Fruit fly (Drosophila melanogaster) whole organism, wandering third instar larva: ENCODE results near the gene scrib.

Source experiments
- Abd-B ChIP-seq: fragments of >200 bp; optimal IDR thresholded peaks from 2 replicates; lab custom pipeline; 2017; ENCODE audit warnings: missing biosample characterization, missing genetic modification characterization
- CG32264 ChIP-seq: fragments of 200-800 bp; sonication (Bioruptor generic); optimal IDR thresholded peaks from 2 replicates; lab custom pipeline; 2016; ENCODE audit warnings: missing biosample characterization, missing genetic modification characterization
- CG9705 ChIP-seq: fragments of 200-800 bp; sonication (Bioruptor generic); optimal IDR thresholded peaks from 2 replicates; lab custom pipeline; 2018; ENCODE audit warnings: missing biosample characterization, mild to moderate bottlenecking, missing genetic modification characterization
- CrebA ChIP-seq: fragments of 200-800 bp; sonication (Bioruptor generic); optimal IDR thresholded peaks from 2 replicates; lab custom pipeline; 2016; ENCODE audit warnings: missing biosample characterization, mild to moderate bottlenecking, missing genetic modification characterization, borderline replicate concordance
- Dfd ChIP-seq: fragments of >200 bp; optimal IDR thresholded peaks from 2 replicates; lab custom pipeline; 2017; ENCODE audit warnings: missing biosample characterization, missing genetic modification characterization
- Dif ChIP-seq: fragments of 200-275, 200-300 bp; sonication (Bioruptor generic); optimal IDR thresholded peaks from 2 replicates; lab custom pipeline; 2018; ENCODE audit warnings: missing biosample characterization, missing genetic modification characterization; ENCODE audit not compliant: partially characterized antibody
- GATAd ChIP-seq: sonication (Bioruptor generic); optimal IDR thresholded peaks from 2 replicates; lab custom pipeline; 2016; ENCODE audit warnings: missing biosample characterization, missing genetic modification characterization
- HLH106 ChIP-seq: fragments of 200-800 bp; optimal IDR thresholded peaks from 3 replicates; lab custom pipeline; 2019; ENCODE audit warnings: missing biosample characterization, mild to moderate bottlenecking, missing genetic modification characterization, moderate library complexity
- Hnf4 ChIP-seq: fragments of 200-800 bp; sonication (Bioruptor generic); optimal IDR thresholded peaks from 2 replicates; lab custom pipeline; 2016; ENCODE audit warnings: missing biosample characterization, mild to moderate bottlenecking, missing genetic modification characterization
- Hr78 ChIP-seq: fragments of >200 bp; optimal IDR thresholded peaks from 2 replicates; lab custom pipeline; 2017; ENCODE audit warnings: missing biosample characterization, missing genetic modification characterization
- Hr83 ChIP-seq: fragments of 200-300 bp; sonication (Bioruptor generic); optimal IDR thresholded peaks from 2 replicates; lab custom pipeline; 2016; ENCODE audit warnings: missing biosample characterization, mild to moderate bottlenecking, missing genetic modification characterization, moderate library complexity; ENCODE audit not compliant: poor library complexity, severe bottlenecking
- Jra ChIP-seq: sonication (Bioruptor generic); optimal IDR thresholded peaks from 2 replicates; lab custom pipeline; 2016; ENCODE audit warnings: missing biosample characterization, missing genetic modification characterization
- Mio ChIP-seq: sonication (Bioruptor generic); optimal IDR thresholded peaks from 2 replicates; lab custom pipeline; 2016; ENCODE audit warnings: missing biosample characterization, missing genetic modification characterization
- Myc ChIP-seq: fragments of >200 bp; optimal IDR thresholded peaks from 2 replicates; lab custom pipeline; 2017
- N ChIP-seq: fragments of >200 bp; optimal IDR thresholded peaks from 2 replicates; lab custom pipeline; 2018; ENCODE audit warnings: missing biosample characterization, missing external identifiers, missing genetic modification characterization
- OdsH ChIP-seq: fragments of 200-800 bp; sonication (Bioruptor generic); optimal IDR thresholded peaks from 2 replicates; lab custom pipeline; 2016; ENCODE audit warnings: missing biosample characterization, mild to moderate bottlenecking, missing genetic modification characterization
- Rel ChIP-seq, 2 experiments: fragments of 200-800 bp; sonication (Bioruptor generic) in 1 of 2; optimal IDR thresholded peaks; 2 replicates in 1 of 2; 3 replicates in 1 of 2; lab custom pipeline; 2016 to 2019; ENCODE audit warnings: mild to moderate bottlenecking in 2 of 2, missing biosample characterization in 2 of 2, missing genetic modification characterization in 2 of 2, moderate library complexity in 1 of 2
- Sp1 ChIP-seq: fragments of 200-800 bp; sonication (Bioruptor generic); optimal IDR thresholded peaks from 3 replicates; lab custom pipeline; 2019; ENCODE audit warnings: missing biosample characterization, mild to moderate bottlenecking, missing genetic modification characterization, moderate library complexity
- Vsx2 ChIP-seq: fragments of 200-300, 225-300 bp; sonication (Bioruptor generic); optimal IDR thresholded peaks from 2 replicates; lab custom pipeline; 2018; ENCODE audit warnings: missing biosample characterization, missing genetic modification characterization; ENCODE audit not compliant: partially characterized antibody
- br ChIP-seq: fragments of 200-800 bp; sonication (Bioruptor generic); optimal IDR thresholded peaks from 2 replicates; lab custom pipeline; 2016; ENCODE audit warnings: missing biosample characterization, missing genetic modification characterization
- brk ChIP-seq: fragments of 200-800 bp; sonication (Bioruptor generic); optimal IDR thresholded peaks from 2 replicates; lab custom pipeline; 2016; ENCODE audit warnings: missing biosample characterization, mild to moderate bottlenecking, missing genetic modification characterization
- dl ChIP-seq, 2 experiments: fragments of 175-275, 200-275 bp in 1 of 2; fragments of 200-275 bp in 1 of 2; sonication (Bioruptor generic); optimal IDR thresholded peaks; lab custom pipeline; 2018; ENCODE audit warnings: mild to moderate bottlenecking in 2 of 2, missing biosample characterization in 2 of 2, missing genetic modification characterization in 2 of 2, moderate library complexity in 2 of 2; ENCODE audit not compliant: partially characterized antibody in 2 of 2, insufficient read depth in 1 of 2
- dmrt93B ChIP-seq: fragments of 200-800 bp; sonication (Bioruptor generic); optimal IDR thresholded peaks from 2 replicates; lab custom pipeline; 2018; ENCODE audit warnings: missing biosample characterization, mild to moderate bottlenecking, missing genetic modification characterization
- dsf ChIP-seq: sonication (Bioruptor generic); optimal IDR thresholded peaks from 2 replicates; lab custom pipeline; 2016; ENCODE audit warnings: missing biosample characterization, missing genetic modification characterization, borderline replicate concordance
- ey ChIP-seq: fragments of 200-800 bp; sonication (Bioruptor generic); optimal IDR thresholded peaks from 2 replicates; lab custom pipeline; 2016; ENCODE audit warnings: missing biosample characterization, missing genetic modification characterization
- foxo ChIP-seq, 2 experiments: fragments of 200-800 bp; sonication (Bioruptor generic); optimal IDR thresholded peaks; 2 replicates in 1 of 2; 3 replicates in 1 of 2; lab custom pipeline; 2016 to 2017; ENCODE audit warnings: missing biosample characterization in 2 of 2, missing genetic modification characterization in 2 of 2
- fru ChIP-seq: fragments of 200-800 bp; sonication (Bioruptor generic); optimal IDR thresholded peaks from 3 replicates; lab custom pipeline; 2016; ENCODE audit warnings: missing biosample characterization, mild to moderate bottlenecking, missing genetic modification characterization
- h ChIP-seq: fragments of 200-800 bp; sonication (Bioruptor generic); optimal IDR thresholded peaks from 3 replicates; lab custom pipeline; 2016; ENCODE audit warnings: missing biosample characterization, mild to moderate bottlenecking, missing genetic modification characterization
- jim ChIP-seq: fragments of 175-275, 200-325 bp; sonication (Bioruptor generic); optimal IDR thresholded peaks from 2 replicates; lab custom pipeline; 2016; ENCODE audit warnings: missing biosample characterization, mild to moderate bottlenecking, missing genetic modification characterization
- lola ChIP-seq: fragments of >200 bp; optimal IDR thresholded peaks from 2 replicates; lab custom pipeline; 2017; ENCODE audit warnings: missing biosample characterization, missing genetic modification characterization
- pan ChIP-seq: fragments of >200 bp; optimal IDR thresholded peaks from 2 replicates; lab custom pipeline; 2017
- psq ChIP-seq: fragments of 200-800 bp; sonication (Bioruptor generic); optimal IDR thresholded peaks from 3 replicates; lab custom pipeline; 2017; ENCODE audit warnings: missing biosample characterization, mild to moderate bottlenecking, missing genetic modification characterization, moderate library complexity
- rgr ChIP-seq: fragments of 200-800 bp; sonication (Bioruptor generic); optimal IDR thresholded peaks from 3 replicates; lab custom pipeline; 2016; ENCODE audit warnings: missing biosample characterization, mild to moderate bottlenecking, missing genetic modification characterization
- sage ChIP-seq: fragments of 200-800 bp; sonication (Bioruptor generic); optimal IDR thresholded peaks from 2 replicates; lab custom pipeline; 2016; ENCODE audit warnings: missing biosample characterization, mild to moderate bottlenecking, missing genetic modification characterization
- sv ChIP-seq: fragments of 200-800 bp; sonication (Bioruptor generic); optimal IDR thresholded peaks from 3 replicates; lab custom pipeline; 2016; ENCODE audit warnings: missing biosample characterization, missing genetic modification characterization
- tai ChIP-seq: sonication (Bioruptor generic); optimal IDR thresholded peaks from 2 replicates; lab custom pipeline; 2016; ENCODE audit warnings: missing biosample characterization, missing genetic modification characterization
- usp ChIP-seq: fragments of >200 bp; optimal IDR thresholded peaks from 2 replicates; lab custom pipeline; 2017; ENCODE audit warnings: missing biosample characterization, missing genetic modification characterization
- woc ChIP-seq: sonication (Bioruptor generic); optimal IDR thresholded peaks from 2 replicates; lab custom pipeline; 2016; ENCODE audit warnings: missing biosample characterization, mild to moderate bottlenecking, missing genetic modification characterization

scrib gene

dm6 chr3R:26502907-26503306, 33.2 kb upstream of the scrib start:
- TF ChIP-seq usp (GFP tag; lab: Kevin White, UChicago) (no peak), HLH106 (tag; lab: Kevin White, UChicago) (no peak), woc (peak; percentile 12), N (GFP tag; lab: Kevin White, UChicago) (no peak)

- TF ChIP-seq jim (GFP tag; lab: Kevin White, UChicago) (no peak), dsf (GFP tag; lab: Kevin White, UChicago) (no peak), Dfd (peak; percentile 79), lola (GFP tag; lab: Kevin White, UChicago) (no peak)
These were observed 32.8 kb upstream of the scrib start for dm6 chr3R:26503317-26503716.

dm6 chr3R:26507838-26508237, 28.3 kb upstream of the scrib start:
- TF ChIP-seq foxo (GFP tag; optimal IDR thresholded peaks at IDR 0.05; lab: Kevin White, UChicago) (peak in 1 of 2 experiments; percentile 68), ey (peak; percentile 82), h (GFP tag; lab: Kevin White, UChicago) (peak; percentile 85), dmrt93B (peak; percentile 36), dsf (GFP tag; lab: Kevin White, UChicago) (no peak), lola (GFP tag; lab: Kevin White, UChicago) (no peak), br (GFP tag; lab: Kevin White, UChicago) (peak; percentile 81), brk (GFP tag; lab: Kevin White, UChicago) (peak; percentile 78), psq (GFP tag; lab: Kevin White, UChicago) (peak; percentile 62), HLH106 (tag; lab: Kevin White, UChicago) (peak; percentile 74), Vsx2 (no peak), Sp1 (GFP tag; lab: Kevin White, UChicago) (peak; percentile 73), Rel (GFP tag; optimal IDR thresholded peaks at IDR 0.05; lab: Kevin White, UChicago) (no peak), Rel (tag; optimal IDR thresholded peaks at IDR 0.05; lab: Kevin White, UChicago) (peak; percentile 15), Dif (no peak), GATAd (GFP tag; lab: Kevin White, UChicago) (no peak), Hnf4 (peak; percentile 65), CG9705 (GFP tag; lab: Kevin White, UChicago) (peak; percentile 12), OdsH (GFP tag; lab: Kevin White, UChicago) (peak; percentile 77), sage (GFP tag; lab: Kevin White, UChicago) (peak; percentile 53), rgr (GFP tag; lab: Kevin White, UChicago) (peak; percentile 75), woc (peak; percentile 85), fru (GFP tag; lab: Kevin White, UChicago) (peak; percentile 79), CG32264 (GFP tag; lab: Kevin White, UChicago) (peak; percentile 39)

- TF ChIP-seq dmrt93B, result peak; percentile 93
- TF ChIP-seq Vsx2, result no peak
- peak; percentile 98 for TF ChIP-seq fru (GFP tag; lab: Kevin White, UChicago)
- TF ChIP-seq Jra, result peak; percentile 90
- TF ChIP-seq Myc (lab: Kevin White, UChicago), result no peak
- TF ChIP-seq jim (GFP tag; lab: Kevin White, UChicago), result no peak
- peak; percentile 70 for TF ChIP-seq Mio (GFP tag; lab: Kevin White, UChicago)
- TF ChIP-seq foxo (GFP tag; optimal IDR thresholded peaks at IDR 0.05; lab: Kevin White, UChicago), result peak; percentile 83 to 97
- no peak for TF ChIP-seq N (GFP tag; lab: Kevin White, UChicago)
- TF ChIP-seq Hnf4, result peak; percentile 92
- peak; percentile 13 for TF ChIP-seq Hr83 (GFP tag; lab: Kevin White, UChicago)
- no peak for TF ChIP-seq sv (GFP tag; lab: Kevin White, UChicago)
- TF ChIP-seq h (GFP tag; lab: Kevin White, UChicago), result peak; percentile 98
- TF ChIP-seq lola (GFP tag; lab: Kevin White, UChicago), result no peak
- TF ChIP-seq woc, result peak; percentile 98
- peak; percentile 97 for TF ChIP-seq ey
- no peak for TF ChIP-seq dl (GFP tag; optimal IDR thresholded peaks at IDR 0.05; lab: Kevin White, UChicago; ENCODE audit: insufficient read depth in 1 of 2, partially characterized antibody in 2 of 2)
- peak; percentile 92 for TF ChIP-seq CG32264 (GFP tag; lab: Kevin White, UChicago)
- TF ChIP-seq dsf (GFP tag; lab: Kevin White, UChicago), result peak; percentile 84
- TF ChIP-seq Rel (GFP tag; optimal IDR thresholded peaks at IDR 0.05; lab: Kevin White, UChicago), result peak; percentile 87
- TF ChIP-seq Rel (tag; optimal IDR thresholded peaks at IDR 0.05; lab: Kevin White, UChicago), result peak; percentile 73
- no peak for TF ChIP-seq Hr78
- TF ChIP-seq GATAd (GFP tag; lab: Kevin White, UChicago), result peak; percentile 16
- TF ChIP-seq Abd-B, result no peak
- peak; percentile 96 for TF ChIP-seq rgr (GFP tag; lab: Kevin White, UChicago)
- peak; percentile 63 for TF ChIP-seq CrebA (GFP tag; lab: Kevin White, UChicago)
- TF ChIP-seq tai, result peak; percentile 92
- TF ChIP-seq OdsH (GFP tag; lab: Kevin White, UChicago), result peak; percentile 97
- peak; percentile 95 for TF ChIP-seq HLH106 (tag; lab: Kevin White, UChicago)
- no peak for TF ChIP-seq pan (lab: Kevin White, UChicago)
- no peak for TF ChIP-seq usp (GFP tag; lab: Kevin White, UChicago)
- TF ChIP-seq brk (GFP tag; lab: Kevin White, UChicago), result peak; percentile 93
- peak; percentile 96 for TF ChIP-seq br (GFP tag; lab: Kevin White, UChicago)
- TF ChIP-seq Dif, result no peak
- peak; percentile 93 for TF ChIP-seq sage (GFP tag; lab: Kevin White, UChicago)
- TF ChIP-seq Sp1 (GFP tag; lab: Kevin White, UChicago), result peak; percentile 96
- peak; percentile 85 for TF ChIP-seq CG9705 (GFP tag; lab: Kevin White, UChicago)
These were observed 14.0 kb upstream of the scrib start for dm6 chr3R:26522071-26522683.
